Worm (Caenorhabditis elegans): ENCODE data around the gene pcdr-1.

The pcdr-1 gene

ce11 chrX:15668695-15669094, 2.1 kb downstream of the pcdr-1 start (continued):
- TF ChIP-seq snu-23 (GFP tag; optimal IDR thresholded peaks at IDR 0.05) (no peak), aly-2 (tag; optimal IDR thresholded peaks at IDR 0.05) (no peak), ama-1 (optimal IDR thresholded peaks at IDR 0.05) (no peak), nhr-20 (tag; optimal IDR thresholded peaks at IDR 0.05) (no peak), dsc-1 (tag; optimal IDR thresholded peaks at IDR 0.05) (peak; percentile 48), mab-9 (GFP tag; IDR thresholded peaks at IDR 0.05) (no peak), irx-1 (tag; optimal IDR thresholded peaks at IDR 0.05) (peak; percentile 15), elt-2 (tag; optimal IDR thresholded peaks at IDR 0.05) (no peak), elt-3 (tag; optimal IDR thresholded peaks at IDR 0.05) (no peak), alr-1 (tag; optimal IDR thresholded peaks at IDR 0.05; ENCODE audit: borderline replicate concordance) (no peak), unc-98 (GFP tag; IDR thresholded peaks at IDR 0.05) (no peak), fkh-4 (tag; optimal IDR thresholded peaks at IDR 0.05; ENCODE audit: borderline replicate concordance) (no peak), skn-1 (tag; optimal IDR thresholded peaks at IDR 0.05) (no peak), lir-3 (tag; optimal IDR thresholded peaks at IDR 0.05; ENCODE audit: poor library complexity) (no peak), blmp-1 (tag; optimal IDR thresholded peaks at IDR 0.05) (no peak), hlh-4 (tag; optimal IDR thresholded peaks at IDR 0.05) (no peak)

- no peak for TF ChIP-seq ceh-88 (GFP tag; IDR thresholded peaks at IDR 0.05)
- TF ChIP-seq unc-62 (GFP tag; optimal IDR thresholded peaks at IDR 0.05), result no peak
- no peak for TF ChIP-seq vab-15 (tag; optimal IDR thresholded peaks at IDR 0.05)
- no peak for TF ChIP-seq nhr-11 (tag; optimal IDR thresholded peaks at IDR 0.05)
- TF ChIP-seq nhr-20 (tag; optimal IDR thresholded peaks at IDR 0.05), result no peak
- no peak for TF ChIP-seq ceh-63 (GFP tag; optimal IDR thresholded peaks at IDR 0.05)
- no peak for TF ChIP-seq C04F5.9 (tag; optimal IDR thresholded peaks at IDR 0.05)
- TF ChIP-seq ets-5 (GFP tag; IDR thresholded peaks at IDR 0.05), result no peak
- TF ChIP-seq aly-2 (tag; optimal IDR thresholded peaks at IDR 0.05), result no peak
- no peak for TF ChIP-seq lsy-2 (tag; optimal IDR thresholded peaks at IDR 0.05)
- no peak for TF ChIP-seq snu-23 (GFP tag; optimal IDR thresholded peaks at IDR 0.05)
- no peak for TF ChIP-seq unc-30 (tag; optimal IDR thresholded peaks at IDR 0.05)
- TF ChIP-seq xbp-1 (tag; optimal IDR thresholded peaks at IDR 0.05), result no peak
- no peak for TF ChIP-seq ces-1 (GFP tag; optimal IDR thresholded peaks at IDR 0.05)
- TF ChIP-seq dsc-1 (tag; optimal IDR thresholded peaks at IDR 0.05), result no peak
- no peak for TF ChIP-seq zag-1 (tag; optimal IDR thresholded peaks at IDR 0.05)
- TF ChIP-seq hlh-4 (tag; optimal IDR thresholded peaks at IDR 0.05), result no peak
Observed at ce11 chrX:15675622-15676021, 9.1 kb downstream of the pcdr-1 start, which contains the start of gene F59D12.2. F59D12.2 (minus strand) TSS chrX:15675722.

- no peak for TF ChIP-seq hpl-2 (GFP tag; optimal IDR thresholded peaks at IDR 0.05)
Observed at ce11 chrX:15681393-15681792, 14.8 kb downstream of the pcdr-1 start, which contains the start of gene gpn-1. gpn-1 (plus strand) TSS chrX:15681693.

ce11 chrX:15689244-15689643, 22.7 kb downstream of the pcdr-1 start, which contains the start of gene C03H12.1:
C03H12.1 (plus strand) TSS chrX:15689449.
- TF ChIP-seq mdl-1 (tag; optimal IDR thresholded peaks at IDR 0.05) (peak in 1 of 2 experiments; percentile 7), hlh-17 (GFP tag; optimal IDR thresholded peaks at IDR 0.05; ENCODE audit: borderline replicate concordance) (no peak), elt-2 (tag; optimal IDR thresholded peaks at IDR 0.05) (peak; percentile 68), elt-3 (tag; optimal IDR thresholded peaks at IDR 0.05) (peak in 1 of 6 experiments; percentile 14), unc-62 (GFP tag; optimal IDR thresholded peaks at IDR 0.05) (no peak), fkh-4 (tag; optimal IDR thresholded peaks at IDR 0.05; ENCODE audit: borderline replicate concordance) (no peak), blmp-1 (tag; optimal IDR thresholded peaks at IDR 0.05) (peak; percentile 11), nhr-12 (tag; optimal IDR thresholded peaks at IDR 0.05) (no peak), mep-1 (tag; optimal IDR thresholded peaks at IDR 0.05) (peak; percentile 6), tlp-1 (tag; optimal IDR thresholded peaks at IDR 0.05) (no peak), ceh-8 (GFP tag; optimal IDR thresholded peaks at IDR 0.05) (no peak), lin-35 (GFP tag; optimal IDR thresholded peaks at IDR 0.05) (peak in 1 of 2 experiments; percentile 42), nhr-20 (tag; optimal IDR thresholded peaks at IDR 0.05) (peak; percentile 27)
